Worm (Caenorhabditis elegans) whole organism, L4 larva: ENCODE measurements around the gene skr-14.

Experiments
- ZK546.5 ChIP-seq, 2 experiments: sonication (generic microtip); optimal IDR thresholded peaks; 2 replicates each; lab custom pipeline; 2017; ENCODE audit warnings: missing biosample characterization in 2 of 2, missing genetic modification characterization in 2 of 2
- ama-1 ChIP-seq: fragments of 150-350 bp; optimal IDR thresholded peaks from 2 replicates; lab custom pipeline; 2014; ENCODE audit warnings: inconsistent platforms, mixed read lengths
- dpl-1 ChIP-seq: fragments of 150-350 bp; optimal IDR thresholded peaks from 2 replicates; lab custom pipeline; 2014; ENCODE audit warnings: missing biosample characterization, missing genetic modification reagents, missing genetic modification characterization
- fkh-10 ChIP-seq: fragments of 150-350 bp; optimal IDR thresholded peaks from 2 replicates; lab custom pipeline; 2014; ENCODE audit warnings: missing biosample characterization, missing genetic modification reagents, missing genetic modification characterization
- hmg-1.1 ChIP-seq: fragments of 200-800 bp; sonication (Bioruptor generic); IDR thresholded peaks from 2 replicates; pipeline ENCODE4 v1.3.6; 2022; ENCODE audit warnings: missing genetic modification reagents, missing genetic modification characterization, missing compliant biosample characterization
- lir-3 ChIP-seq: sonication (generic microtip); optimal IDR thresholded peaks from 2 replicates; lab custom pipeline; 2016; ENCODE audit warnings: mild to moderate bottlenecking, missing genetic modification characterization, missing compliant biosample characterization
- madf-9 ChIP-seq: fragments of 200-800 bp; sonication (Bioruptor generic); conservative IDR thresholded peaks from 2 replicates; pipeline ENCODE4 v1.3.6; 2022; ENCODE audit warnings: missing genetic modification reagents, missing genetic modification characterization, missing compliant biosample characterization
- nhr-237 ChIP-seq: sonication (generic microtip); optimal IDR thresholded peaks from 2 replicates; lab custom pipeline; 2017; ENCODE audit warnings: missing biosample characterization, missing genetic modification characterization
- nhr-28 ChIP-seq: fragments of 150-350 bp; optimal IDR thresholded peaks from 2 replicates; lab custom pipeline; 2014; ENCODE audit warnings: missing biosample characterization, missing genetic modification characterization
- nhr-6 ChIP-seq: fragments of 150-350 bp; optimal IDR thresholded peaks from 2 replicates; lab custom pipeline; 2014; ENCODE audit warnings: missing biosample characterization, missing genetic modification characterization
- pha-4 ChIP-seq, 2 experiments: fragments of 150-350 bp in 1 of 2; fragments of 200-800 bp in 1 of 2; sonication (Bioruptor generic) in 1 of 2; IDR thresholded peaks in 1 of 2; optimal IDR thresholded peaks in 1 of 2; 2 replicates each; pipeline versions ENCODE4 v1.3.6 to Lab custom; 2014 to 2022; ENCODE audit warnings: missing genetic modification characterization in 2 of 2, missing genetic modification reagents in 2 of 2, missing biosample characterization in 1 of 2, missing compliant biosample characterization in 1 of 2
- rbr-2 ChIP-seq: sonication (generic microtip); optimal IDR thresholded peaks from 2 replicates; lab custom pipeline; 2016; ENCODE audit warnings: missing genotype, missing genetic modification characterization, missing compliant biosample characterization

DNA sequence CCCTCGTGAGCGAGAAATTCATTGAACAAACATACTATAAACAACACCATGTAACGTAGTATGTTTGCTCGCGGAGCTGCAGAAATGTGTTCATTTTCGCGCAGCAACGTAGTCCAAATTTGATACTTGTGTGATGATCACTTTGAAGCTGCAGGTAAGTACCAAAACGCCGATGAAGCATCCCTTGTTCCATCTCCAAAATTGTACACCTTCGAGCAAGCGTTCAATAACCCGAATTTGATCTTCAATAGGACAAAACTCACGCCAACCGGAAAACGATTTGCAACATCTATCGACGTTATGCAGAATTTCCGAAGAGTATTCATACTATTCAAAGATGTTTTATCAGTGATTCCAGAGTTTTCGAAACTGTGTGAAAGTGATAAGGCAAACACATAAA is 10.7 kb downstream of the skr-14 start, which contains the start of gene Y47D7A.3:
- TF ChIP-seq fkh-10 (GFP tag; lab: Kevin White, UChicago) (no peak), rbr-2 (tag; lab: Kevin White, UChicago) (no peak), nhr-6 (tag; lab: Kevin White, UChicago) (no peak), dpl-1 (no peak), nhr-28 (no peak), ama-1 (lab: Kevin White, UChicago) (no peak), madf-9 (no peak), ZK546.5 (tag; optimal IDR thresholded peaks at IDR 0.05; lab: Kevin White, UChicago) (no peak), hmg-1.1 (GFP tag; lab: Robert Waterston, UW) (no peak), nhr-237 (tag; lab: Kevin White, UChicago) (no peak), pha-4 (GFP tag; IDR thresholded peaks at IDR 0.05; lab: Robert Waterston, UW) (no peak), pha-4 (tag; optimal IDR thresholded peaks at IDR 0.05; lab: Kevin White, UChicago) (no peak), lir-3 (no peak)
